Worm (Caenorhabditis elegans) whole organism, L1 larva: ENCODE measurements around the gene zip-9.
A peak's percentile ranks its signal among the peaks of the same experiment; 100 is the strongest.

Source experiments
- C16A3.4 ChIP-seq: fragments of 150-350 bp; optimal IDR thresholded peaks from 2 replicates; lab custom pipeline; 2014; ENCODE audit warnings: missing biosample characterization, missing genetic modification characterization
- C34B4.2 ChIP-seq: sonication (generic microtip); optimal IDR thresholded peaks from 2 replicates; lab custom pipeline; 2017; ENCODE audit warnings: mild to moderate bottlenecking, missing genetic modification characterization, missing compliant biosample characterization
- F16B12.6 ChIP-seq: fragments of 150-350 bp; optimal IDR thresholded peaks from 2 replicates; lab custom pipeline; 2014; ENCODE audit warnings: missing biosample characterization, missing genetic modification characterization
- alr-1 ChIP-seq: fragments of 200-800 bp; sonication (Bioruptor generic); optimal IDR thresholded peaks from 2 replicates; lab custom pipeline; 2018; ENCODE audit warnings: borderline replicate concordance, mild to moderate bottlenecking, missing genetic modification characterization, missing compliant biosample characterization
- aly-2 ChIP-seq: fragments of 150-350 bp; optimal IDR thresholded peaks from 2 replicates; lab custom pipeline; 2014; ENCODE audit warnings: missing biosample characterization, missing genetic modification characterization
- ama-1 ChIP-seq: fragments of 150-350 bp; optimal IDR thresholded peaks from 2 replicates; lab custom pipeline; 2014
- ceh-63 ChIP-seq: fragments of 200-800 bp; sonication (Bioruptor generic); optimal IDR thresholded peaks from 2 replicates; lab custom pipeline; 2018; ENCODE audit warnings: mild to moderate bottlenecking, missing genetic modification characterization, missing compliant biosample characterization
- ceh-82 ChIP-seq, 3 experiments: fragments of 150-350 bp in 1 of 3; sonication (generic microtip) in 2 of 3; optimal IDR thresholded peaks; 2 replicates each; lab custom pipeline; 2014 to 2017; ENCODE audit warnings: missing biosample characterization in 3 of 3, missing genetic modification characterization in 3 of 3
- ces-1 ChIP-seq: fragments of 150-350 bp; optimal IDR thresholded peaks from 2 replicates; lab custom pipeline; 2014; ENCODE audit warnings: missing biosample characterization, missing genetic modification reagents, missing genetic modification characterization
- dpl-1 ChIP-seq, 3 experiments: fragments of 150-350 bp in 2 of 3; sonication (generic microtip) in 1 of 3; optimal IDR thresholded peaks; 2 replicates each; lab custom pipeline; 2014 to 2017; ENCODE audit warnings: missing biosample characterization in 3 of 3, missing genetic modification characterization in 3 of 3, missing genetic modification reagents in 3 of 3
- efl-1 ChIP-seq, 4 experiments: fragments of 150-350 bp; optimal IDR thresholded peaks in 3 of 4; peaks in 1 of 4; 1 replicate in 1 of 4; 2 replicates in 3 of 4; lab custom pipeline; 2014; ENCODE audit warnings: missing biosample characterization in 2 of 4, missing genetic modification characterization in 2 of 4, missing genetic modification reagents in 2 of 4
- efl-3 ChIP-seq: fragments of 200-800 bp; sonication (Bioruptor generic); optimal IDR thresholded peaks from 2 replicates; lab custom pipeline; 2018; ENCODE audit warnings: mild to moderate bottlenecking, missing genetic modification characterization, missing compliant biosample characterization
- elt-2 ChIP-seq: sonication (generic microtip); optimal IDR thresholded peaks from 2 replicates; lab custom pipeline; 2016; ENCODE audit warnings: missing genetic modification characterization, mild to moderate bottlenecking, inconsistent platforms, missing compliant biosample characterization, missing genetic modification reagents
- ets-5 ChIP-seq: fragments of 200-800 bp; sonication (Bioruptor generic); IDR thresholded peaks from 2 replicates; pipeline ENCODE4 v1.3.6; 2022; ENCODE audit warnings: missing genetic modification characterization, missing compliant biosample characterization
- fkh-4 ChIP-seq: sonication (generic microtip); optimal IDR thresholded peaks from 2 replicates; lab custom pipeline; 2016; ENCODE audit warnings: missing compliant biosample characterization, missing genetic modification characterization, borderline replicate concordance
- fos-1 ChIP-seq: fragments of 150-350 bp; optimal IDR thresholded peaks from 2 replicates; lab custom pipeline; 2014; ENCODE audit warnings: missing biosample characterization, missing genetic modification characterization
- irx-1 ChIP-seq: sonication (generic microtip); optimal IDR thresholded peaks from 2 replicates; lab custom pipeline; 2016; ENCODE audit warnings: missing genetic modification characterization, missing compliant biosample characterization
- lin-13 ChIP-seq: fragments of 150-350 bp; optimal IDR thresholded peaks from 2 replicates; lab custom pipeline; 2014; ENCODE audit warnings: missing biosample characterization, missing genetic modification reagents, missing genetic modification characterization
- lin-14 ChIP-seq: fragments of 200-800 bp; sonication (Bioruptor generic); optimal IDR thresholded peaks from 2 replicates; lab custom pipeline; 2018; ENCODE audit warnings: mild to moderate bottlenecking, missing genetic modification characterization, moderate library complexity, missing compliant biosample characterization
- lin-35 ChIP-seq, 2 experiments: fragments of 150-350 bp; optimal IDR thresholded peaks; 2 replicates each; lab custom pipeline; 2014; ENCODE audit warnings: missing biosample characterization in 2 of 2, missing genetic modification characterization in 2 of 2, missing genetic modification reagents in 2 of 2
- lin-39 ChIP-seq: fragments of 150-350 bp; optimal IDR thresholded peaks from 2 replicates; lab custom pipeline; 2014; ENCODE audit warnings: missing biosample characterization, missing genetic modification reagents, missing genetic modification characterization
- lsy-2 ChIP-seq, 2 experiments: fragments of 150-350 bp; optimal IDR thresholded peaks; 2 replicates each; lab custom pipeline; 2014; ENCODE audit warnings: missing biosample characterization in 2 of 2, missing genetic modification characterization in 2 of 2
- mab-9 ChIP-seq: fragments of 200-800 bp; sonication (Bioruptor generic); IDR thresholded peaks from 2 replicates; pipeline ENCODE4 v1.3.6; 2022; ENCODE audit warnings: missing genetic modification reagents, missing genetic modification characterization, missing compliant biosample characterization
- mdl-1 ChIP-seq, 2 experiments: fragments of 150-350 bp; optimal IDR thresholded peaks; 2 replicates each; lab custom pipeline; 2014 to 2017; ENCODE audit warnings: missing biosample characterization in 2 of 2, missing genetic modification characterization in 2 of 2, inconsistent platforms in 1 of 2
- mef-2 ChIP-seq: fragments of 150-350 bp; optimal IDR thresholded peaks from 2 replicates; lab custom pipeline; 2014; ENCODE audit warnings: missing biosample characterization, missing genetic modification characterization
- nhr-12 ChIP-seq: sonication (generic microtip); optimal IDR thresholded peaks from 2 replicates; lab custom pipeline; 2017; ENCODE audit warnings: missing biosample characterization, missing genetic modification characterization
- nhr-19 ChIP-seq: fragments of 200-800 bp; sonication (Bioruptor generic); conservative IDR thresholded peaks from 2 replicates; pipeline ENCODE4 v1.3.6; 2022; ENCODE audit warnings: missing genetic modification characterization, missing compliant biosample characterization
- nhr-237 ChIP-seq: fragments of 150-350 bp; optimal IDR thresholded peaks from 2 replicates; lab custom pipeline; 2014; ENCODE audit warnings: missing biosample characterization, missing genetic modification characterization
- nhr-28 ChIP-seq: fragments of 150-350 bp; optimal IDR thresholded peaks from 2 replicates; lab custom pipeline; 2014; ENCODE audit warnings: missing biosample characterization, missing genetic modification characterization
- nhr-71 ChIP-seq: sonication (generic microtip); optimal IDR thresholded peaks from 2 replicates; lab custom pipeline; 2016; ENCODE audit warnings: mild to moderate bottlenecking, missing genetic modification characterization, moderate library complexity, missing compliant biosample characterization
- nhr-85 ChIP-seq: sonication (generic microtip); peaks from one replicate; lab custom pipeline; 2016; ENCODE audit warnings: missing genetic modification characterization, inconsistent platforms, missing compliant biosample characterization
- nhr-90 ChIP-seq: sonication (generic microtip); optimal IDR thresholded peaks from 2 replicates; lab custom pipeline; 2016; ENCODE audit warnings: mild to moderate bottlenecking, missing genetic modification characterization, missing compliant biosample characterization; ENCODE audit not compliant: poor library complexity
- pag-3 ChIP-seq: sonication (generic microtip); optimal IDR thresholded peaks from 2 replicates; lab custom pipeline; 2017; ENCODE audit warnings: missing genetic modification characterization, mild to moderate bottlenecking, missing compliant biosample characterization, antibody characterized with exemption, borderline replicate concordance; ENCODE audit not compliant: insufficient read depth
- pax-3 ChIP-seq: fragments of 200-800 bp; sonication (Bioruptor generic); optimal IDR thresholded peaks from 2 replicates; lab custom pipeline; 2018; ENCODE audit warnings: mild to moderate bottlenecking, missing genetic modification characterization, moderate library complexity, missing compliant biosample characterization
- rnt-1 ChIP-seq: sonication (generic microtip); optimal IDR thresholded peaks from 2 replicates; lab custom pipeline; 2016; ENCODE audit warnings: mild to moderate bottlenecking, missing genetic modification characterization, moderate library complexity, missing compliant biosample characterization
- snu-23 ChIP-seq: sonication (generic microtip); optimal IDR thresholded peaks from 2 replicates; lab custom pipeline; 2016; ENCODE audit warnings: missing genetic modification characterization, missing compliant biosample characterization
- sup-37 ChIP-seq: fragments of 200-800 bp; sonication (Bioruptor generic); optimal IDR thresholded peaks from 2 replicates; lab custom pipeline; 2018; ENCODE audit warnings: mild to moderate bottlenecking, missing genetic modification characterization, missing compliant biosample characterization
- tbx-2 ChIP-seq: sonication (generic microtip); optimal IDR thresholded peaks from 2 replicates; lab custom pipeline; 2016; ENCODE audit warnings: missing genetic modification characterization, missing compliant biosample characterization
- tlp-1 ChIP-seq: fragments of 150-350 bp; optimal IDR thresholded peaks from 2 replicates; lab custom pipeline; 2014; ENCODE audit warnings: missing biosample characterization, missing genetic modification characterization
- unc-30 ChIP-seq: sonication (generic microtip); optimal IDR thresholded peaks from 2 replicates; lab custom pipeline; 2017; ENCODE audit warnings: missing biosample characterization, missing genetic modification characterization
- unc-62 ChIP-seq: fragments of 150-350 bp; optimal IDR thresholded peaks from 2 replicates; lab custom pipeline; 2014; ENCODE audit warnings: missing biosample characterization, missing genetic modification reagents, missing genetic modification characterization
- unc-86 ChIP-seq: sonication (generic microtip); optimal IDR thresholded peaks from 2 replicates; lab custom pipeline; 2016; ENCODE audit warnings: missing genetic modification characterization, missing compliant biosample characterization
- xbp-1 ChIP-seq: sonication (generic microtip); optimal IDR thresholded peaks from 2 replicates; lab custom pipeline; 2016; ENCODE audit warnings: missing genetic modification characterization, missing compliant biosample characterization
- zag-1 ChIP-seq: fragments of 150-350 bp; optimal IDR thresholded peaks from 2 replicates; lab custom pipeline; 2014; ENCODE audit warnings: missing biosample characterization, missing genetic modification characterization
- zip-4 ChIP-seq: fragments of 200-800 bp; sonication (Bioruptor generic); optimal IDR thresholded peaks from 2 replicates; lab custom pipeline; 2018; ENCODE audit warnings: mild to moderate bottlenecking, missing genetic modification characterization, moderate library complexity, missing compliant biosample characterization
- ztf-4 ChIP-seq: fragments of 150-350 bp; optimal IDR thresholded peaks from 2 replicates; lab custom pipeline; 2014; ENCODE audit warnings: missing biosample characterization, missing genetic modification characterization

The zip-9 gene

ce11 chrV:10894601-10895000 lies 47.7 kb upstream of the zip-9 start, which contains the start of the genes F32D8.14 and F32D8.5 (continued):
- TF ChIP-seq zip-4 (GFP tag; lab: Kevin White, UChicago) (peak; percentile 9), nhr-237 (tag; lab: Kevin White, UChicago) (peak; percentile 27), efl-3 (no peak), lin-35 (GFP tag; optimal IDR thresholded peaks at IDR 0.05; lab: Kevin White, UChicago) (peak; percentile 85 to 88), mab-9 (GFP tag; lab: Robert Waterston, UW) (peak; percentile 46; the same call in 1 of the 2 replicates), nhr-85 (tag; lab: Kevin White, UChicago) (peak; percentile 93), xbp-1 (tag; lab: Kevin White, UChicago) (peak; percentile 88), ztf-4 (peak; percentile 82), aly-2 (tag; lab: Kevin White, UChicago) (peak; percentile 4), mef-2 (tag; lab: Kevin White, UChicago) (no peak), nhr-90 (peak; percentile 88), nhr-28 (tag; lab: Kevin White, UChicago) (no peak), nhr-12 (tag; lab: Kevin White, UChicago) (no peak), pag-3 (tag; lab: Kevin White, UChicago) (no peak), lin-14 (GFP tag; lab: Kevin White, UChicago) (peak; percentile 93), sup-37 (GFP tag; lab: Kevin White, UChicago) (peak; percentile 16), pax-3 (tag; lab: Kevin White, UChicago) (peak; percentile 79), dpl-1 (GFP tag; optimal IDR thresholded peaks at IDR 0.05; lab: Kevin White, UChicago) (peak; percentile 64 to 83 (median 77)), ceh-63 (GFP tag; lab: Kevin White, UChicago) (no peak), unc-30 (tag; lab: Kevin White, UChicago) (no peak), mdl-1 (tag; optimal IDR thresholded peaks at IDR 0.05; lab: Kevin White, UChicago) (peak in 1 of 2 experiments; percentile 72), unc-86 (peak; percentile 84), fos-1 (tag; lab: Kevin White, UChicago) (peak; percentile 42), lsy-2 (tag; optimal IDR thresholded peaks at IDR 0.05; lab: Kevin White, UChicago) (peak; percentile 87 to 89), lin-13 (peak; percentile 75), ama-1 (no peak), irx-1 (tag; lab: Kevin White, UChicago) (peak; percentile 90), lin-39 (tag; lab: Kevin White, UChicago) (no peak), F16B12.6 (tag; lab: Kevin White, UChicago) (no peak), tlp-1 (tag; lab: Kevin White, UChicago) (no peak), alr-1 (tag; lab: Kevin White, UChicago) (no peak), efl-1 (optimal IDR thresholded peaks at IDR 0.05; lab: Kevin White, UChicago) (peak; percentile 83 to 87), efl-1 (GFP tag; optimal IDR thresholded peaks at IDR 0.05 in 1 of 2; lab: Kevin White, UChicago) (peak; percentile 82 to 98), ets-5 (GFP tag; lab: Robert Waterston, UW) (no peak), unc-62 (GFP tag; lab: Kevin White, UChicago) (no peak), ceh-82 (tag; optimal IDR thresholded peaks at IDR 0.05; lab: Kevin White, UChicago) (peak; percentile 56 to 84 (median 76)), rnt-1 (tag; lab: Kevin White, UChicago) (peak; percentile 98), tbx-2 (peak; percentile 90), snu-23 (peak; percentile 93)

DNA sequence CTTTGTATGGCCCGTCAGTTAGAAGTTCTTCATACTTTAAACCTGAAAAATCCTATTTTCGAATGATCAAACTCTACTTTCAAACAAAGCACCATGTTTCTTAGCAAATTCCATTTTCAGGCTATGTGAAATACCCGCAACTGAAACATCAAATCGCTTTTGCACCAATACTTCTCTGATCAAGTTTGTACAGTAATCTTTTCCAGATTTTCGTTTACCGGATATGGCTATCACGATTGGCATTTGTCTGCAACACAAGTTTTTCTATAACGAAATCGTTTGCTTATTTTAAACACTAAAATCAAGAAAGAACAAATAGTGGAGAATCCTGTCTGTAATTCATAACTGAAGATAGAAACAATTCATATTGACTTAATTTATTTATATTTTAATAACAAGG lies 46.0 kb upstream of the zip-9 start, which contains the start of gene F32D8.13:
Gene F32D8.13 (minus strand): TSS at position 249 of the 400 bp plus-strand sequence.
- peak; percentile 14 for TF ChIP-seq elt-2
- TF ChIP-seq nhr-19 (GFP tag; lab: Robert Waterston, UW), result no peak
- TF ChIP-seq nhr-71 (tag; lab: Kevin White, UChicago), result peak; percentile 40
- TF ChIP-seq zag-1 (tag; lab: Kevin White, UChicago), result no peak
- no peak for TF ChIP-seq ces-1 (GFP tag; lab: Kevin White, UChicago)
- peak; percentile 33 for TF ChIP-seq nhr-90
- TF ChIP-seq lsy-2 (tag; optimal IDR thresholded peaks at IDR 0.05; lab: Kevin White, UChicago), result peak; percentile 12 to 20
- TF ChIP-seq F16B12.6 (tag; lab: Kevin White, UChicago), result no peak
- no peak for TF ChIP-seq fkh-4
- no peak for TF ChIP-seq C16A3.4 (tag; lab: Kevin White, UChicago)
- TF ChIP-seq unc-30 (tag; lab: Kevin White, UChicago), result no peak
- no peak for TF ChIP-seq C34B4.2 (tag; lab: Kevin White, UChicago)
